Worm (Caenorhabditis elegans): Measurements from ENCODE around the gene C14A11.6.

- no peak for TF ChIP-seq pha-4 (tag; optimal IDR thresholded peaks at IDR 0.05)
- no peak for TF ChIP-seq blmp-1 (tag; optimal IDR thresholded peaks at IDR 0.05)
- no peak for TF ChIP-seq ceh-83 (GFP tag; optimal IDR thresholded peaks at IDR 0.05)
Observed at ce11 chrX:2764278-2764677, 49.7 kb downstream of the C14A11.6 start.

Measured in whole organism, mixed stage, embryonic.